Worm (Caenorhabditis elegans) whole organism, L4 larva: Measurements from ENCODE around the gene thn-1.
A peak's percentile ranks its signal among the peaks of the same experiment; 100 is the strongest.

Experiments
- F44E2.7 ChIP-seq: fragments of 200-800 bp; sonication (Bioruptor generic); IDR thresholded peaks from 2 replicates; pipeline ENCODE4 v2.1.2; 2022; ENCODE audit warnings: missing genetic modification characterization, missing compliant biosample characterization
- ama-1 ChIP-seq: fragments of 150-350 bp; optimal IDR thresholded peaks from 2 replicates; lab custom pipeline; 2014; ENCODE audit warnings: inconsistent platforms, mixed read lengths
- attf-4 ChIP-seq: sonication (generic microtip); optimal IDR thresholded peaks from 3 replicates; lab custom pipeline; 2017; ENCODE audit warnings: missing biosample characterization, missing genetic modification characterization
- ces-1 ChIP-seq: fragments of 150-350 bp; sonication (generic microtip); optimal IDR thresholded peaks from 4 replicates; lab custom pipeline; 2014; ENCODE audit warnings: missing biosample characterization, missing genetic modification reagents, missing genetic modification characterization
- egl-27 ChIP-seq: sonication (generic microtip); optimal IDR thresholded peaks from 3 replicates; lab custom pipeline; 2017; ENCODE audit warnings: missing biosample characterization, missing genetic modification reagents, missing genetic modification characterization
- jun-1 ChIP-seq: fragments of 150-350 bp; optimal IDR thresholded peaks from 2 replicates; lab custom pipeline; 2014; ENCODE audit warnings: missing biosample characterization, missing genetic modification reagents, missing genetic modification characterization
- nhr-28 ChIP-seq: fragments of 150-350 bp; optimal IDR thresholded peaks from 2 replicates; lab custom pipeline; 2014; ENCODE audit warnings: missing biosample characterization, missing genetic modification characterization
- nhr-77 ChIP-seq: fragments of 150-350 bp; optimal IDR thresholded peaks from 2 replicates; lab custom pipeline; 2014; ENCODE audit warnings: missing biosample characterization, missing genetic modification characterization
- skn-1 ChIP-seq: fragments of 150-350 bp; optimal IDR thresholded peaks from 2 replicates; lab custom pipeline; 2014; ENCODE audit warnings: missing biosample characterization, missing genetic modification characterization
- unc-39 ChIP-seq: sonication (generic microtip); optimal IDR thresholded peaks from 2 replicates; lab custom pipeline; 2017; ENCODE audit warnings: missing biosample characterization, missing genetic modification characterization

ce11 chrIV:12416629-12417404 lies 36.9 kb downstream of the thn-1 start:
- TF ChIP-seq nhr-28 (tag; lab: Kevin White, UChicago) (no peak), ces-1 (GFP tag; lab: Kevin White, UChicago) (no peak), egl-27 (no peak), ama-1 (lab: Kevin White, UChicago) (no peak), skn-1 (no peak), F44E2.7 (GFP tag; lab: Robert Waterston, UW) (0 out of 2 replicates have a peak, but pooled peaks have one; percentile 5), nhr-77 (no peak), jun-1 (tag; lab: Kevin White, UChicago) (no peak), attf-4 (tag; lab: Kevin White, UChicago) (no peak), unc-39 (tag; lab: Kevin White, UChicago) (no peak)
